Fruit fly (Drosophila melanogaster) whole organism, prepupa: ENCODE measurements around the gene CG7366.
A peak's percentile ranks its signal among the peaks of the same experiment; 100 is the strongest.

Experiments used
- CG16779 ChIP-seq: fragments of 200-800 bp; sonication (Bioruptor generic); optimal IDR thresholded peaks from 3 replicates; lab custom pipeline; 2017; ENCODE audit warnings: missing biosample characterization, mild to moderate bottlenecking, missing genetic modification characterization
- CG34406 ChIP-seq: fragments of 200-800 bp; sonication (Bioruptor generic); optimal IDR thresholded peaks from 3 replicates; lab custom pipeline; 2016; ENCODE audit warnings: missing biosample characterization, missing genetic modification characterization
- CG3919 ChIP-seq: fragments of 200-800 bp; sonication (Bioruptor generic); optimal IDR thresholded peaks from 3 replicates; lab custom pipeline; 2016; ENCODE audit warnings: missing biosample characterization, missing genetic modification characterization
- CG4318 ChIP-seq: fragments of 200-800 bp; sonication (Bioruptor generic); optimal IDR thresholded peaks from 3 replicates; lab custom pipeline; 2017; ENCODE audit warnings: missing biosample characterization, mild to moderate bottlenecking, missing genetic modification characterization
- CG6854 ChIP-seq: fragments of 200-800 bp; sonication (Bioruptor generic); optimal IDR thresholded peaks from 2 replicates; lab custom pipeline; 2017; ENCODE audit warnings: missing biosample characterization, mild to moderate bottlenecking, missing genetic modification characterization
- Lpt ChIP-seq: fragments of 200-800 bp; sonication (Bioruptor generic); optimal IDR thresholded peaks from 3 replicates; lab custom pipeline; 2016; ENCODE audit warnings: missing biosample characterization, missing genetic modification characterization
- acj6 ChIP-seq: fragments of 200-800 bp; sonication (Bioruptor generic); optimal IDR thresholded peaks from 3 replicates; lab custom pipeline; 2016; ENCODE audit warnings: missing biosample characterization, missing genetic modification characterization
- eg ChIP-seq: fragments of 200-800 bp; sonication (Bioruptor generic); IDR thresholded peaks from 3 replicates; pipeline ENCODE4 v1.3.6; 2022; ENCODE audit warnings: missing biosample characterization, missing genetic modification characterization
- fd85E ChIP-seq: fragments of 200-800 bp; sonication (Bioruptor generic); optimal IDR thresholded peaks from 3 replicates; lab custom pipeline; 2016; ENCODE audit warnings: missing biosample characterization, missing genetic modification characterization

DNA sequence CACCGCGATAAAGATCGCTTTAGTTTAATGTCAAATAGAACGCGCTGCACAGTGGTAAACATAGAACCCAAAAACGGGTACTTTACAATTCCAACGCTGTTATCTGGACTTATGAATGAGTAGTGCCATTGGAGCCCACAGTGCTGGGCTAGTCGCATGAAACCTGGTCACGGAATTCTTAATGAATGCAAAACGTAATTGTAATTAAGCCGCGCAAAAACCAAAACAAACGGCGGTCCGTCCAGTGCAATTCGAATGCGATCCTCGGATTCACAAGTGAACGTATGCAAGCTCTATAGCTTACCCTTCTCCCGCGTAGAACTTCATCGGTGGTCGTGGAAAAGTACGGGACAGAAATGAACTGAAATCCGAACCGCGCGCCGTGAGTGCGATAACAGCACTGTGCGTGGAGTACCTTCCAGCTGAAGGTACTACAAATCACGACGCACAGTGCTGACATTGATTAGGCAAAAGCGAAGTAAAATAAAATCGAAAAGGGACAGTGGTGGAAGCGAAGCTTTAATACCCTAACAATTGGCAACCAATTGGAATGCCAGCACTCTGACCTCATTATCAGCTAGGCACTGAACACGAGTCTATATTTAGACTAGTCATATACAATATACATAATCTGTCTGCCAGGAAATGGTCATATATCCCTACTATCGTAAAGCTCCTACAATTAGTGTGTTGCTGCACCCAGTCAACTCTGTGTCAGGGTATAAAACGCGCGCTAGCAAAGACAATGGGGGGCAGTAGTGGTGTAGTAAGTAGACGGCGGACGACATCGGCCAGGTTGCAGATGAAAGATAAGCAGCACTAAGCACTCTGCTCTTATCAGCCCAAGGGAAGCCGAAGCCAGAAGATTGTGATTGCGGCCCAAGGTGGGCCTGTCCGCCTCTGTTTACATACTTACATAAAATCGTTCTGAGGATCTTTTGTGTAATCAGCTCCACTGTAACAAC is 16.7 kb downstream of the CG7366 start:
- peak; percentile 13 for TF ChIP-seq CG4318 (GFP tag; lab: Kevin White, UChicago)
- peak; percentile 55 for TF ChIP-seq CG16779
- peak; percentile 25 for TF ChIP-seq CG34406 (GFP tag; lab: Kevin White, UChicago)
- peak; percentile 40 for TF ChIP-seq Lpt (GFP tag; lab: Kevin White, UChicago)
- TF ChIP-seq CG6854 (GFP tag; lab: Kevin White, UChicago), result no peak
- TF ChIP-seq acj6 (GFP tag; lab: Kevin White, UChicago), result peak; percentile 74
- TF ChIP-seq fd85E (GFP tag; lab: Kevin White, UChicago), result no peak
- peak; percentile 61; the same call in 2 of the 3 replicates for TF ChIP-seq eg
- peak; percentile 70 for TF ChIP-seq CG3919
